Fruit fly (Drosophila melanogaster): Measurements from ENCODE around the gene RpS21.

The RpS21 gene

dm6 chr2L:2873729-2874127, 17.9 kb downstream of the RpS21 start:
- TF ChIP-seq esn (GFP tag; optimal IDR thresholded peaks at IDR 0.05), result no peak
- peak; percentile 19 for TF ChIP-seq Eip78C (GFP tag)

- TF ChIP-seq Met (GFP tag; optimal IDR thresholded peaks at IDR 0.05) (no peak), vri (GFP tag; optimal IDR thresholded peaks at IDR 0.05) (peak; percentile 23), CG11762 (GFP tag; optimal IDR thresholded peaks at IDR 0.05; ENCODE audit: insufficient read depth) (no peak), Hr4 (GFP tag; optimal IDR thresholded peaks at IDR 0.05) (no peak), CG6163 (GFP tag; IDR thresholded peaks at IDR 0.05) (peak; percentile 29; the same call in 1 of the 3 replicates), fd85E (GFP tag; optimal IDR thresholded peaks at IDR 0.05) (peak; percentile 2), CG8319 (GFP tag; optimal IDR thresholded peaks at IDR 0.05) (no peak), cyc (GFP tag; optimal IDR thresholded peaks at IDR 0.05) (no peak), lz (GFP tag; optimal IDR thresholded peaks at IDR 0.05) (no peak), CG3919 (GFP tag; optimal IDR thresholded peaks at IDR 0.05) (no peak), CG15336 (GFP tag; IDR thresholded peaks at IDR 0.05) (no peak)
Observed at dm6 chr2L:2874185-2874541, 18.3 kb downstream of the RpS21 start, which contains the start of gene Ifrd1. Gene Ifrd1 (minus strand): TSS chr2L:2874489.

DNA sequence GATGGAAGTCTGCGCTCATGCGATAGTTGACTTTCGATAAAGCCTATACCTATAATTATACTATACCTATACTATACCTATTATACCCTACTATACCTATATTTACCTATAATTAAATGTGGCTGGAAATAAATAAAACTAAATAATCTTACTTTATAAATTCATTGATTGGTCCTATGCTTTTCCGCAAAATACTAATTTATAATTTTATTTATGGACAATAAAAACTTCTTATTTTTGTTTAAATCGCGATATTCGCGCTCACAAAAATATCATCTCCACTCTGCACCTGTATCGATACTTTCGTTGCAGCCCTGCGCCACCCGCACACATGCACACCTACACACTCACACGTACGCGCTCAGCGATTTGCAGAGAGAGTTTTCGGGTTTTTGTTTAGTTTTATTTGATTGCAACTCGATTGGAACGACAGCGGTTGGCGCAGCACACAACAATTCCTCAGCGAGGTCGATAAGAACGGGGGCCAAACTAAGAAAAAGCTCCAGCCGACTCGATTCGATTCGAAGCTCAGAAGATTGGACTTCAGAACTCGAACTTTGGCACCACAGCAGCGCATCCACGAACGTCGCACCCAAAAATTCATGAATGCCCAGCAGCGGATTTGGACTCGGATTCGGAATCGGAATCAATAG, 18.8 kb downstream of the RpS21 start, which contains the start of gene CG8814:
TSS of gene CG8814 (plus strand) at position 349 of the 653 bp plus-strand sequence.
- TF ChIP-seq cyc (GFP tag; optimal IDR thresholded peaks at IDR 0.05), result peak; percentile 57
- peak; percentile 54 for TF ChIP-seq dsx (GFP tag; optimal IDR thresholded peaks at IDR 0.05; ENCODE audit: poor library complexity, severe bottlenecking)
- peak; percentile 80 for TF ChIP-seq CG10631 (GFP tag; optimal IDR thresholded peaks at IDR 0.05)
- TF ChIP-seq Sox14 (GFP tag; optimal IDR thresholded peaks at IDR 0.05), result peak; percentile 26
- peak; percentile 87 for TF ChIP-seq CG9139 (GFP tag; optimal IDR thresholded peaks at IDR 0.05)
- peak; percentile 69 for TF ChIP-seq CG32006 (GFP tag; optimal IDR thresholded peaks at IDR 0.05)
- peak; percentile 60 for TF ChIP-seq CG6792 (GFP tag; optimal IDR thresholded peaks at IDR 0.05)
- TF ChIP-seq topi (GFP tag; optimal IDR thresholded peaks at IDR 0.05), result peak; percentile 56
- peak; percentile 65 for TF ChIP-seq lz (GFP tag; optimal IDR thresholded peaks at IDR 0.05)
- peak; percentile 37 for TF ChIP-seq CG10669 (GFP tag; optimal IDR thresholded peaks at IDR 0.05)
- TF ChIP-seq CG3032 (tag; optimal IDR thresholded peaks at IDR 0.05), result peak; percentile 59
- no peak for TF ChIP-seq dac (GFP tag; optimal IDR thresholded peaks at IDR 0.05)
- peak; percentile 74 for TF ChIP-seq CG15336 (GFP tag; IDR thresholded peaks at IDR 0.05)
- TF ChIP-seq Ets21C (GFP tag; optimal IDR thresholded peaks at IDR 0.05), result peak; percentile 56
- no peak for TF ChIP-seq fd85E (GFP tag; optimal IDR thresholded peaks at IDR 0.05)
- TF ChIP-seq CG6854 (GFP tag; optimal IDR thresholded peaks at IDR 0.05), result peak; percentile 96
- TF ChIP-seq Blimp-1 (GFP tag; optimal IDR thresholded peaks at IDR 0.05), result peak; percentile 46
- TF ChIP-seq vri (GFP tag; optimal IDR thresholded peaks at IDR 0.05), result peak; percentile 63
- peak; percentile 39 for TF ChIP-seq CG1621 (tag; optimal IDR thresholded peaks at IDR 0.05)
- no peak for TF ChIP-seq Hr38 (GFP tag; optimal IDR thresholded peaks at IDR 0.05)
- TF ChIP-seq Sox102F (GFP tag; optimal IDR thresholded peaks at IDR 0.05), result peak; percentile 27
- peak; percentile 71 for TF ChIP-seq esn (GFP tag; optimal IDR thresholded peaks at IDR 0.05)
- peak; percentile 50 for TF ChIP-seq CG11902 (GFP tag; optimal IDR thresholded peaks at IDR 0.05)
- TF ChIP-seq spab (GFP tag; optimal IDR thresholded peaks at IDR 0.05), result peak; percentile 54
- TF ChIP-seq Sox15 (GFP tag; optimal IDR thresholded peaks at IDR 0.05), result peak; percentile 60
- peak; percentile 88 for TF ChIP-seq ss (GFP tag; optimal IDR thresholded peaks at IDR 0.05)
- TF ChIP-seq Eip93F (GFP tag; optimal IDR thresholded peaks at IDR 0.05), result peak; percentile 68
- TF ChIP-seq OdsH (GFP tag; optimal IDR thresholded peaks at IDR 0.05), result peak; percentile 63
- peak; percentile 71 for TF ChIP-seq Hr4 (GFP tag; optimal IDR thresholded peaks at IDR 0.05)
- peak; percentile 61 for TF ChIP-seq net (GFP tag; optimal IDR thresholded peaks at IDR 0.05)
- TF ChIP-seq CG8119 (GFP tag; IDR thresholded peaks at IDR 0.05), result peak; percentile 72
- TF ChIP-seq CG4318 (GFP tag; optimal IDR thresholded peaks at IDR 0.05), result peak; percentile 39
- no peak; the same call in 1 of the 2 replicates for TF ChIP-seq CG11294 (GFP tag; IDR thresholded peaks at IDR 0.05)
- TF ChIP-seq eg (GFP tag; IDR thresholded peaks at IDR 0.05), result peak; percentile 81
- peak; percentile 74 for TF ChIP-seq Smox (GFP tag; optimal IDR thresholded peaks at IDR 0.05)
- TF ChIP-seq CG16779 (tag; optimal IDR thresholded peaks at IDR 0.05), result peak; percentile 92
- no peak for TF ChIP-seq CG7368 (GFP tag; optimal IDR thresholded peaks at IDR 0.05)
- TF ChIP-seq fd59A (GFP tag; optimal IDR thresholded peaks at IDR 0.05), result peak; percentile 23
- peak; percentile 50 for TF ChIP-seq pdm3 (GFP tag; optimal IDR thresholded peaks at IDR 0.05)
- TF ChIP-seq salr (GFP tag; optimal IDR thresholded peaks at IDR 0.05), result no peak

Measured in whole organism, prepupa.